Worm (Caenorhabditis elegans) whole organism, L4 larva: ENCODE results near the gene swt-5.

Experiments
- F10B5.3 ChIP-seq: sonication (generic microtip); optimal IDR thresholded peaks from 2 replicates; lab custom pipeline; 2016; ENCODE audit warnings: mild to moderate bottlenecking, missing genetic modification characterization, missing compliant biosample characterization
- F26F4.8 ChIP-seq: fragments of 200-800 bp; sonication (Bioruptor generic); conservative IDR thresholded peaks from 2 replicates; pipeline ENCODE4 v1.3.6; 2022; ENCODE audit warnings: missing genetic modification characterization, missing compliant biosample characterization
- F44E2.7 ChIP-seq: fragments of 200-800 bp; sonication (Bioruptor generic); IDR thresholded peaks from 2 replicates; pipeline ENCODE4 v2.1.2; 2022; ENCODE audit warnings: missing genetic modification characterization, missing compliant biosample characterization
- F49E8.2 ChIP-seq: sonication (generic microtip); optimal IDR thresholded peaks from 2 replicates; lab custom pipeline; 2016; ENCODE audit warnings: missing compliant biosample characterization, mild to moderate bottlenecking, missing genetic modification characterization, borderline replicate concordance
- R02D3.7 ChIP-seq: fragments of 150-350 bp; sonication (generic microtip); optimal IDR thresholded peaks from 3 replicates; lab custom pipeline; 2014; ENCODE audit warnings: missing biosample characterization, missing genetic modification characterization
- ZK337.2 ChIP-seq: fragments of 200-800 bp; sonication (Bioruptor generic); IDR thresholded peaks from 2 replicates; pipeline ENCODE4 v1.3.6; 2022; ENCODE audit warnings: missing genetic modification reagents, missing genetic modification characterization, missing compliant biosample characterization
- aha-1 ChIP-seq: fragments of 150-350 bp; peaks from one replicate; lab custom pipeline; 2014; ENCODE audit warnings: missing biosample characterization, missing genetic modification characterization
- ama-1 ChIP-seq: fragments of 150-350 bp; optimal IDR thresholded peaks from 2 replicates; lab custom pipeline; 2014; ENCODE audit warnings: inconsistent platforms, mixed read lengths
- arid-1 ChIP-seq: fragments of 200-800 bp; sonication (Bioruptor generic); conservative IDR thresholded peaks from 2 replicates; pipeline ENCODE4 v1.3.6; 2022; ENCODE audit warnings: missing genetic modification reagents, missing genetic modification characterization, missing compliant biosample characterization
- attf-4 ChIP-seq: sonication (generic microtip); optimal IDR thresholded peaks from 3 replicates; lab custom pipeline; 2017; ENCODE audit warnings: missing biosample characterization, missing genetic modification characterization
- ceh-28 ChIP-seq: fragments of 150-350 bp; optimal IDR thresholded peaks from 2 replicates; lab custom pipeline; 2014; ENCODE audit warnings: missing biosample characterization, missing genetic modification reagents, missing genetic modification characterization
- ceh-44 ChIP-seq: fragments of 200-800 bp; sonication (Bioruptor generic); IDR thresholded peaks from 2 replicates; pipeline ENCODE4 v1.3.6; 2022; ENCODE audit warnings: missing genetic modification reagents, missing genetic modification characterization, missing compliant biosample characterization
- ceh-82 ChIP-seq: sonication (generic microtip); optimal IDR thresholded peaks from 2 replicates; lab custom pipeline; 2017; ENCODE audit warnings: missing biosample characterization, missing genetic modification characterization
- ces-1 ChIP-seq: fragments of 150-350 bp; sonication (generic microtip); optimal IDR thresholded peaks from 4 replicates; lab custom pipeline; 2014; ENCODE audit warnings: missing biosample characterization, missing genetic modification reagents, missing genetic modification characterization
- daf-16 ChIP-seq, 3 experiments: sonication (generic microtip); optimal IDR thresholded peaks; 2 replicates each; lab custom pipeline; 2016 to 2017; ENCODE audit warnings: missing genetic modification characterization in 3 of 3, missing genetic modification reagents in 3 of 3, mild to moderate bottlenecking in 2 of 3, missing compliant biosample characterization in 2 of 3, missing biosample characterization in 1 of 3, moderate library complexity in 1 of 3
- dmd-8 ChIP-seq: fragments of 200-800 bp; sonication (Bioruptor generic); IDR thresholded peaks from 2 replicates; pipeline ENCODE4 v1.3.6; 2022; ENCODE audit warnings: missing genetic modification characterization, missing compliant biosample characterization
- dmd-9 ChIP-seq: fragments of 200-800 bp; sonication (Bioruptor generic); IDR thresholded peaks from 2 replicates; pipeline ENCODE4 v1.3.6; 2022; ENCODE audit warnings: missing genetic modification reagents, missing genetic modification characterization, missing compliant biosample characterization
- dpl-1 ChIP-seq: fragments of 150-350 bp; optimal IDR thresholded peaks from 2 replicates; lab custom pipeline; 2014; ENCODE audit warnings: missing biosample characterization, missing genetic modification reagents, missing genetic modification characterization
- hif-1 ChIP-seq, 2 experiments: sonication (generic microtip); optimal IDR thresholded peaks; 2 replicates each; lab custom pipeline; 2016 to 2017; ENCODE audit warnings: missing compliant biosample characterization in 2 of 2, missing genetic modification characterization in 2 of 2, missing genetic modification reagents in 2 of 2, missing genotype in 2 of 2, mild to moderate bottlenecking in 1 of 2
- hlh-30 ChIP-seq: sonication (generic microtip); optimal IDR thresholded peaks from 2 replicates; lab custom pipeline; 2017; ENCODE audit warnings: antibody characterized with exemption, mild to moderate bottlenecking, missing genetic modification characterization, missing compliant biosample characterization; ENCODE audit not compliant: insufficient read depth
- lim-7 ChIP-seq: fragments of 200-800 bp; sonication (Bioruptor generic); IDR thresholded peaks from 2 replicates; pipeline ENCODE4 v1.3.6; 2022; ENCODE audit warnings: missing genetic modification characterization, missing compliant biosample characterization
- lin-1 ChIP-seq: fragments of 200-800 bp; sonication (Bioruptor generic); IDR thresholded peaks from 2 replicates; pipeline ENCODE4 v1.3.6; 2022; ENCODE audit warnings: missing genetic modification reagents, missing genetic modification characterization, missing compliant biosample characterization
- lin-15B ChIP-seq: fragments of 150-350 bp; sonication (generic microtip); optimal IDR thresholded peaks from 3 replicates; lab custom pipeline; 2014; ENCODE audit warnings: missing biosample characterization, missing genetic modification characterization
- lir-3 ChIP-seq: sonication (generic microtip); optimal IDR thresholded peaks from 2 replicates; lab custom pipeline; 2016; ENCODE audit warnings: mild to moderate bottlenecking, missing genetic modification characterization, missing compliant biosample characterization
- madf-9 ChIP-seq: fragments of 200-800 bp; sonication (Bioruptor generic); conservative IDR thresholded peaks from 2 replicates; pipeline ENCODE4 v1.3.6; 2022; ENCODE audit warnings: missing genetic modification reagents, missing genetic modification characterization, missing compliant biosample characterization
- mdl-1 ChIP-seq, 2 experiments: fragments of 150-350 bp in 1 of 2; sonication (generic microtip) in 1 of 2; optimal IDR thresholded peaks; 2 replicates each; lab custom pipeline; 2014 to 2017; ENCODE audit warnings: missing biosample characterization in 2 of 2, missing genetic modification characterization in 2 of 2
- mdt-29 ChIP-seq: fragments of 200-800 bp; sonication (Bioruptor generic); IDR thresholded peaks from 2 replicates; pipeline ENCODE4 v1.3.6; 2022; ENCODE audit warnings: missing genetic modification reagents, missing genetic modification characterization, missing compliant biosample characterization
- mes-2 ChIP-seq: sonication (generic microtip); optimal IDR thresholded peaks from 2 replicates; lab custom pipeline; 2016; ENCODE audit warnings: missing genotype, mild to moderate bottlenecking, missing genetic modification characterization, missing compliant biosample characterization; ENCODE audit not compliant: poor library complexity, severe bottlenecking
- mxl-2 ChIP-seq: fragments of 200-800 bp; sonication (Bioruptor generic); conservative IDR thresholded peaks from 2 replicates; pipeline ENCODE4 v1.3.6; 2022; ENCODE audit warnings: missing genetic modification reagents, missing genetic modification characterization, missing compliant biosample characterization
- mxl-3 ChIP-seq: fragments of 200-800 bp; sonication (Bioruptor generic); optimal IDR thresholded peaks from 2 replicates; lab custom pipeline; 2018; ENCODE audit warnings: mild to moderate bottlenecking, missing genetic modification characterization, missing compliant biosample characterization
- nhr-10 ChIP-seq: fragments of 150-350 bp; optimal IDR thresholded peaks from 2 replicates; lab custom pipeline; 2014; ENCODE audit warnings: missing biosample characterization, missing genetic modification characterization
- nhr-102 ChIP-seq: sonication (generic microtip); optimal IDR thresholded peaks from 2 replicates; lab custom pipeline; 2016; ENCODE audit warnings: mild to moderate bottlenecking, missing genetic modification characterization, moderate library complexity, missing compliant biosample characterization
- nhr-111 ChIP-seq: fragments of 200-800 bp; sonication (Bioruptor generic); optimal IDR thresholded peaks from 2 replicates; lab custom pipeline; 2018; ENCODE audit warnings: mild to moderate bottlenecking, missing genetic modification characterization, missing compliant biosample characterization
- nhr-25 ChIP-seq: sonication (generic microtip); optimal IDR thresholded peaks from 2 replicates; lab custom pipeline; 2017; ENCODE audit warnings: missing genetic modification characterization, mild to moderate bottlenecking, missing compliant biosample characterization, antibody characterized with exemption, moderate library complexity, borderline replicate concordance; ENCODE audit not compliant: insufficient read depth
- nhr-28 ChIP-seq: fragments of 150-350 bp; optimal IDR thresholded peaks from 2 replicates; lab custom pipeline; 2014; ENCODE audit warnings: missing biosample characterization, missing genetic modification characterization
- snpc-1.2 ChIP-seq: fragments of 200-800 bp; sonication (Bioruptor generic); IDR thresholded peaks from 2 replicates; pipeline ENCODE4 v1.3.6; 2022; ENCODE audit warnings: missing genetic modification reagents, missing genetic modification characterization, missing compliant biosample characterization
- unc-130 ChIP-seq: sonication (generic microtip); optimal IDR thresholded peaks from 2 replicates; lab custom pipeline; 2016; ENCODE audit warnings: missing genetic modification reagents, missing genetic modification characterization, missing compliant biosample characterization
- unc-62 ChIP-seq, 3 experiments: fragments of 150-350 bp in 1 of 3; sonication (generic microtip); optimal IDR thresholded peaks in 2 of 3; peaks in 1 of 3; 1 replicate in 1 of 3; 2 replicates in 2 of 3; lab custom pipeline; 2014 to 2017; ENCODE audit warnings: missing biosample characterization in 3 of 3, missing genetic modification characterization in 3 of 3, missing genetic modification reagents in 3 of 3, missing genotype in 1 of 3
- zfp-3 ChIP-seq: fragments of 200-800 bp; sonication (Bioruptor generic); conservative IDR thresholded peaks from 2 replicates; pipeline ENCODE4 v1.3.6; 2022; ENCODE audit warnings: missing genetic modification reagents, missing genetic modification characterization, missing compliant biosample characterization
- zip-11 ChIP-seq: fragments of 200-800 bp; sonication (Bioruptor generic); IDR thresholded peaks from 2 replicates; pipeline ENCODE4 v1.3.6; 2022; ENCODE audit warnings: missing genetic modification characterization, missing compliant biosample characterization

Gene swt-5

ce11 chrV:9527984-9528383, 26.8 kb downstream of the swt-5 start:
- no peak for TF ChIP-seq mdl-1 (tag; optimal IDR thresholded peaks at IDR 0.05; lab: Kevin White, UChicago)
- peak; percentile 96 for TF ChIP-seq aha-1 (tag; lab: Kevin White, UChicago)
- no peak for TF ChIP-seq F10B5.3 (tag; lab: Kevin White, UChicago)
- no peak for TF ChIP-seq ces-1 (GFP tag; lab: Kevin White, UChicago)
- no peak for TF ChIP-seq lim-7 (GFP tag; lab: Robert Waterston, UW)
- TF ChIP-seq nhr-111, result no peak
- no peak for TF ChIP-seq nhr-28 (tag; lab: Kevin White, UChicago)

DNA sequence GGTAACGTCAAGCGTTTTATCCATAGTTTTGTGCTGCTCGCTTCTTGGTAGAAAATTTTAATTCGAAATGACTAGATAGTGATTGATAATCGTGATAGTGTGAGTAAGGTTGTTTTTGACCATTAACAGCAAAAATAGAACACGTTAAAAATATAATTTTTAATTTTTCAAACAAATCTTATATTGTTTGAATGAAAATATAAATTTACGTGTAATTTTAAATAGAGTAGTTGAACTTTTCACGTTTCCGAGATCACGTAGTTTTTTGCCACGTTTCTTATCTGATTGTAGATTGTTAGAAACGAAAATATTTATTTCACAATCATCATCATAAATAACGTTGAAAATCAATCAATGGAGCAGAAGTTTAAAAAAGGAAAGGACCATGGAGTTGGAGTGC, 30.3 kb downstream of the swt-5 start, which contains the start of the genes C50F4.10 and pfk-1.2:
C50F4.10 (minus strand) TSS at position 101 of the 400 bp plus-strand sequence.
pfk-1.2 (plus strand) TSS at position 325 of the 400 bp plus-strand sequence.
- TF ChIP-seq mdl-1 (tag; optimal IDR thresholded peaks at IDR 0.05; lab: Kevin White, UChicago), result no peak
- no peak for TF ChIP-seq F26F4.8 (GFP tag; lab: Robert Waterston, UW)
- TF ChIP-seq ceh-82, result no peak
- TF ChIP-seq nhr-25 (tag; lab: Kevin White, UChicago), result no peak
- TF ChIP-seq F44E2.7 (GFP tag; lab: Robert Waterston, UW), result no peak
- TF ChIP-seq ceh-28 (tag; lab: Kevin White, UChicago), result no peak
- TF ChIP-seq unc-62 (GFP tag; optimal IDR thresholded peaks at IDR 0.05 in 1 of 2; lab: Kevin White, UChicago), result no peak
- no peak for TF ChIP-seq unc-62 (tag; optimal IDR thresholded peaks at IDR 0.05; lab: Kevin White, UChicago)
- TF ChIP-seq dmd-8 (GFP tag; lab: Robert Waterston, UW), result no peak
- no peak for TF ChIP-seq R02D3.7 (tag; lab: Kevin White, UChicago)
- no peak for TF ChIP-seq ces-1 (GFP tag; lab: Kevin White, UChicago)
- TF ChIP-seq snpc-1.2 (GFP tag; lab: Robert Waterston, UW), result no peak
- TF ChIP-seq, all 104 proteins: peak for 0

- TF ChIP-seq lir-3 (tag; lab: Kevin White, UChicago) (no peak), lin-15B (tag; lab: Kevin White, UChicago) (no peak), nhr-111 (no peak), zip-11 (no peak), dmd-9 (GFP tag; lab: Robert Waterston, UW) (no peak), nhr-102 (tag; lab: Kevin White, UChicago) (no peak), hlh-30 (tag; lab: Kevin White, UChicago) (no peak), F10B5.3 (tag; lab: Kevin White, UChicago) (no peak), daf-16 (GFP tag; optimal IDR thresholded peaks at IDR 0.05; lab: Kevin White, UChicago) (no peak), daf-16 (tag; optimal IDR thresholded peaks at IDR 0.05; lab: Kevin White, UChicago) (no peak), nhr-25 (tag; lab: Kevin White, UChicago) (no peak), attf-4 (tag; lab: Kevin White, UChicago) (no peak), lin-1 (GFP tag; lab: Robert Waterston, UW) (no peak), mxl-3 (GFP tag; lab: Kevin White, UChicago) (no peak), ceh-44 (GFP tag; lab: Robert Waterston, UW) (no peak), madf-9 (GFP tag; lab: Robert Waterston, UW) (no peak)
These were observed 33.4 kb downstream of the swt-5 start, which contains the start of gene tag-329 for ce11 chrV:9534621-9535020. Gene tag-329, plus strand, starts transcription at chrV:9534921.

ce11 chrV:9536505-9536904, 35.3 kb downstream of the swt-5 start, which contains the start of gene C50F4.4:
Gene C50F4.4, plus strand, starts transcription at chrV:9536771.
- no peak for TF ChIP-seq mdt-29 (GFP tag; lab: Robert Waterston, UW)
- 0 out of 2 replicates have a peak, but pooled peaks have one; percentile 59 for TF ChIP-seq ZK337.2 (GFP tag; lab: Robert Waterston, UW)
- TF ChIP-seq mxl-2 (GFP tag; lab: Robert Waterston, UW), result no peak
- TF ChIP-seq unc-130 (GFP tag; lab: Kevin White, UChicago), result peak; percentile 84
- no peak for TF ChIP-seq nhr-10 (tag; lab: Kevin White, UChicago)
- peak; percentile 55 for TF ChIP-seq dpl-1
- peak; percentile 97 for TF ChIP-seq mes-2
- no peak for TF ChIP-seq ama-1
- TF ChIP-seq zfp-3 (GFP tag; lab: Robert Waterston, UW), result no peak
- peak; percentile 53; the same call in 1 of the 2 replicates for TF ChIP-seq dmd-9 (GFP tag; lab: Robert Waterston, UW)
- no peak for TF ChIP-seq arid-1
- TF ChIP-seq hif-1 (tag; optimal IDR thresholded peaks at IDR 0.05; lab: Kevin White, UChicago), result peak in 1 of 2 experiments; percentile 52
- peak; percentile 14 for TF ChIP-seq F49E8.2 (tag; lab: Kevin White, UChicago)
- no peak for TF ChIP-seq dmd-8 (GFP tag; lab: Robert Waterston, UW)
